Worm (Caenorhabditis elegans): ENCODE results near the gene tald-1.
"Not testable (repeated sequence)": the region's sequence is repeated elsewhere in the genome, so short reads cannot be mapped to it uniquely, and the experiment has no call there.

The tald-1 gene

ce11 chrIV:4347578-4348003 lies 38.9 kb upstream of the tald-1 start (continued):
- no peak for TF ChIP-seq F37D6.2 (tag; optimal IDR thresholded peaks at IDR 0.05)
- no peak for TF ChIP-seq zag-1 (tag; optimal IDR thresholded peaks at IDR 0.05)

DNA sequence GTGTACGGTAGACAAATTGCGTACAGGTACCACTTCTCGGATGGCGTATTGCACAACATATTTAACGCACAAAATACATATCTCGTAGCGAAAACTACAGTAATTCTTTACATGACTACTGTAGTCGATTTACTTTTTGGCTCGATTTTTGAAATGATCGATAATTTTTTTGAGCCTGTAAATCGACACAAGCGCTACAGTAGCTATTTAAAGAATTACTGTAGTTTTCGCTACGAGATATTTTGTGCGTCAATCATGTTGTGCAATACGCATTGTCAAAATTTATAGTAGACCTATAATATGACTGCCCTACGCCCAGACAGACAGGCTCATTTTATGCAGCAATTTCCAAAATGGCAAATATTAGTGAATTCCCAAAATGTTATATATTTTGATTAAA lies 38.3 kb upstream of the tald-1 start, which contains the start of gene W03B1.5:
TSS of gene W03B1.5 (plus strand) at position 301 of the 400 bp plus-strand sequence.
- TF ChIP-seq daf-12 (tag; optimal IDR thresholded peaks at IDR 0.05); lin-1 (GFP tag; IDR thresholded peaks at IDR 0.05); madf-5 (GFP tag; IDR thresholded peaks at IDR 0.05): not testable (repeated sequence)

DNA sequence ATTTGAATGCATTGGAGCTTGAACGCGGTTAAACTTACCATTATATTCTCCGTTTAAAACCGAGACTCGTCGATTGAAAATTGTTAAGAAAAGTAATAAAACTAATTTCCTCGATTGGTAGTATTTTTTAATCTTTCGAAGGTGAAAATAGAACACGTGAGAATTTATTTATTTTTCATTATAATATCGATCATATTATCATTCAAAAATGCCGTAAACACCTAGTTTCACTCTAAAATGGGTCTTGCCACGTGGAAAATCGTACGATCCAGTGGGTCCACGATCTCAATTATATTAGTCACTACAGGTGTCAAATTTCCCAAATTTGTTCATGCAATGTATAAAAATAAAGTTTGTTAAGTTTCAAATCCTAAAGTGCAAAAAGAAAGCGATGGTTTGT lies 29.6 kb upstream of the tald-1 start, which contains the start of gene W03B1.9:
TSS of gene W03B1.9 (minus strand) at position 101 of the 400 bp plus-strand sequence.
- TF ChIP-seq nhr-28 (tag; optimal IDR thresholded peaks at IDR 0.05) (no peak), mdl-1 (tag; optimal IDR thresholded peaks at IDR 0.05) (no peak), lim-7 (GFP tag; IDR thresholded peaks at IDR 0.05) (no peak), arid-1 (GFP tag; conservative IDR thresholded peaks at IDR 0.05) (no peak), dmd-9 (GFP tag; IDR thresholded peaks at IDR 0.05) (no peak), pqm-1 (tag; optimal IDR thresholded peaks at IDR 0.05) (no peak), spr-3 (GFP tag; optimal IDR thresholded peaks at IDR 0.05) (no peak), ceh-44 (GFP tag; IDR thresholded peaks at IDR 0.05) (no peak), nhr-237 (tag; optimal IDR thresholded peaks at IDR 0.05) (no peak), saeg-2 (GFP tag; IDR thresholded peaks at IDR 0.05) (no peak), ctbp-1 (GFP tag; IDR thresholded peaks at IDR 0.05) (no peak), cey-2 (tag; optimal IDR thresholded peaks at IDR 0.05; ENCODE audit: borderline replicate concordance, insufficient read depth) (no peak), set-16 (GFP tag; IDR thresholded peaks at IDR 0.05) (no peak), fos-1 (tag; optimal IDR thresholded peaks at IDR 0.05) (no peak), lin-38 (GFP tag; IDR thresholded peaks at IDR 0.05) (no peak), zip-2 (tag; optimal IDR thresholded peaks at IDR 0.05) (no peak), dpl-1 (GFP tag; optimal IDR thresholded peaks at IDR 0.05) (no peak), madf-9 (GFP tag; conservative IDR thresholded peaks at IDR 0.05) (no peak)

DNA sequence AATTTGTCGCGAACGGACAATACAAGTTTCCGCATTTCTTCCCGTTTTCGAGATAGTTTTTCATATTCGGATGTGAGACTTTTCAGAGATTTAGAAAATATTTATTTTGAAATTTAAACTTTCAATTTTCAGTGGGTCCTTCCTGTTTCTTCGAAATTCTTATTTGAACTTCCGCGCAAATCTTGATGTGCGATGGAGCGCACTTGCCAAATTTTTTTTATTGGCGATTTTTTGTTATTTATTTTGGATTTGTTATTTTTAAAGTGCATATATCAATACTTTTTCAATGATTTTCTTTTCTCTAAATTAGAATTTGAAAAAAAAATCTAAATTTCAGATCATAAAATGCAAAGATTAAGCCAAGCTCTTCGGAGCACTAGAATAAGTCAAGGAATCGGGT lies 29.2 kb upstream of the tald-1 start, which contains the start of gene sars-2:
TSS of gene sars-2 (plus strand) at position 341 of the 400 bp plus-strand sequence.
- TF ChIP-seq dmd-6 (GFP tag; IDR thresholded peaks at IDR 0.05) (no peak), D1046.2 (GFP tag; IDR thresholded peaks at IDR 0.05) (no peak), lin-29 (GFP tag; IDR thresholded peaks at IDR 0.05) (no peak), nhr-25 (tag; optimal IDR thresholded peaks at IDR 0.05; ENCODE audit: borderline replicate concordance, insufficient read depth) (no peak), cey-2 (tag; optimal IDR thresholded peaks at IDR 0.05; ENCODE audit: borderline replicate concordance, insufficient read depth) (no peak), fos-1 (tag; optimal IDR thresholded peaks at IDR 0.05) (no peak), Y105C5A.15 (GFP tag; IDR thresholded peaks at IDR 0.05) (no peak), F26F4.8 (GFP tag; conservative IDR thresholded peaks at IDR 0.05) (no peak), snpc-1.2 (GFP tag; IDR thresholded peaks at IDR 0.05) (no peak), nhr-42 (GFP tag; IDR thresholded peaks at IDR 0.05) (no peak), ceh-28 (tag; optimal IDR thresholded peaks at IDR 0.05) (no peak), nhr-77 (tag; optimal IDR thresholded peaks at IDR 0.05) (no peak), mes-2 (tag; optimal IDR thresholded peaks at IDR 0.05; ENCODE audit: poor library complexity, severe bottlenecking) (peak; percentile 52), nhr-76 (tag; optimal IDR thresholded peaks at IDR 0.05) (no peak), nhr-48 (tag; optimal IDR thresholded peaks at IDR 0.05) (no peak), lsy-2 (tag; optimal IDR thresholded peaks at IDR 0.05) (peak in 1 of 2 experiments; percentile 71), lin-1 (GFP tag; IDR thresholded peaks at IDR 0.05) (no peak), ces-1 (GFP tag; optimal IDR thresholded peaks at IDR 0.05) (no peak), egl-43 (GFP tag; IDR thresholded peaks at IDR 0.05) (no peak), ctbp-1 (GFP tag; IDR thresholded peaks at IDR 0.05) (no peak), ceh-32 (tag; optimal IDR thresholded peaks at IDR 0.05; ENCODE audit: poor library complexity) (no peak), dpl-1 (GFP tag; optimal IDR thresholded peaks at IDR 0.05) (peak; percentile 87), pha-4 (GFP tag; IDR thresholded peaks at IDR 0.05) (no peak), pha-4 (tag; optimal IDR thresholded peaks at IDR 0.05) (no peak), duxl-1 (tag; optimal IDR thresholded peaks at IDR 0.05; ENCODE audit: poor library complexity) (no peak), arid-1 (GFP tag; conservative IDR thresholded peaks at IDR 0.05) (no peak), F10B5.3 (tag; optimal IDR thresholded peaks at IDR 0.05) (no peak), tag-97 (GFP tag; IDR thresholded peaks at IDR 0.05) (no peak), attf-4 (tag; optimal IDR thresholded peaks at IDR 0.05) (no peak), madf-9 (GFP tag; conservative IDR thresholded peaks at IDR 0.05) (no peak)
